Worm (Caenorhabditis elegans) whole organism, L1 larva: Measurements from ENCODE around the gene sre-56.

Source experiments
- C34B4.2 ChIP-seq: sonication (generic microtip); optimal IDR thresholded peaks from 2 replicates; lab custom pipeline; 2017; ENCODE audit warnings: mild to moderate bottlenecking, missing genetic modification characterization, missing compliant biosample characterization
- dpl-1 ChIP-seq, 3 experiments: fragments of 150-350 bp in 2 of 3; sonication (generic microtip) in 1 of 3; optimal IDR thresholded peaks; 2 replicates each; lab custom pipeline; 2014 to 2017; ENCODE audit warnings: missing biosample characterization in 3 of 3, missing genetic modification characterization in 3 of 3, missing genetic modification reagents in 3 of 3
- fkh-10 ChIP-seq: sonication (generic microtip); optimal IDR thresholded peaks from 2 replicates; lab custom pipeline; 2017; ENCODE audit warnings: missing biosample characterization, missing genetic modification reagents, missing genetic modification characterization
- nhr-237 ChIP-seq: fragments of 150-350 bp; optimal IDR thresholded peaks from 2 replicates; lab custom pipeline; 2014; ENCODE audit warnings: missing biosample characterization, missing genetic modification characterization
- nhr-77 ChIP-seq: fragments of 150-350 bp; optimal IDR thresholded peaks from 2 replicates; lab custom pipeline; 2014; ENCODE audit warnings: missing biosample characterization, missing genetic modification characterization
- zag-1 ChIP-seq: fragments of 150-350 bp; optimal IDR thresholded peaks from 2 replicates; lab custom pipeline; 2014; ENCODE audit warnings: missing biosample characterization, missing genetic modification characterization

DNA sequence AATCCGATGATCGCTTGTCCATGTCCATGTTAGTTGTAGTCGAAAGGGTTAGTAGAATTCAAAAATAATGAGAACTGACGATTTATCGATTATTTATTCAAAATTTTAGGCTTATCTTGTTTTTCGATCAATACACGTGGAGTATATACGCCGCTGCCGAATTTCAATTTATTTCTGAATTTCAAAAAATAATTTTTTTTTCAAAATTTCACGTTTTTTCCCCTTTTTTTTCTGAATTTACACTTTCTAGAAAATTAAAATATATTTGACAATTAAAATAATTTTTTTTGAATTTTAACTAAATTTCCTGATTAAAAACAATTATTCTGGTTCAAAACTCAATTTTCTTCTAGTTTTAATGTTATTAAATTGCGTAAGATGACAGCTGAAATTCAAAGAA, 21.9 kb upstream of the sre-56 start, which contains the start of gene C50E10.1:
- TF ChIP-seq nhr-77 (tag; lab: Kevin White, UChicago) = no peak
- TF ChIP-seq fkh-10 (GFP tag; lab: Kevin White, UChicago) = no peak
- TF ChIP-seq zag-1 (tag; lab: Kevin White, UChicago) = no peak
- no peak for TF ChIP-seq nhr-237
- TF ChIP-seq C34B4.2 (tag; lab: Kevin White, UChicago) = no peak
- TF ChIP-seq dpl-1 (GFP tag; optimal IDR thresholded peaks at IDR 0.05; lab: Kevin White, UChicago) = no peak
